Fruit fly (Drosophila melanogaster) whole organism, embryonic: Measurements from ENCODE around the gene Rtc1.

Experiments
- Asciz ChIP-seq: fragments of 200-800 bp; sonication (Bioruptor generic); optimal IDR thresholded peaks from 2 replicates; lab custom pipeline; 2017; ENCODE audit warnings: missing biosample characterization, mild to moderate bottlenecking, missing genetic modification characterization, missing genetic modification reagents
- Atf-2 ChIP-seq: fragments of 200-800 bp; sonication (Bioruptor generic); optimal IDR thresholded peaks from 2 replicates; lab custom pipeline; 2016; ENCODE audit warnings: missing biosample characterization, missing genetic modification characterization
- B-H1 ChIP-seq: fragments of 200-800 bp; sonication (Bioruptor generic); IDR thresholded peaks from 3 replicates; pipeline ENCODE4 v1.3.6; 2022; ENCODE audit warnings: missing biosample characterization, missing genetic modification characterization
- Bgb ChIP-seq: fragments of 200-800 bp; sonication (Bioruptor generic); IDR thresholded peaks from 2 replicates; pipeline ENCODE4 v1.3.6; 2022; ENCODE audit warnings: missing biosample characterization, missing genetic modification characterization; ENCODE audit not compliant: partially characterized antibody
- CG11456 ChIP-seq: fragments of 200-800 bp; sonication (Bioruptor generic); IDR thresholded peaks from 3 replicates; pipeline ENCODE4 v1.3.6; 2022; ENCODE audit warnings: missing biosample characterization, missing genetic modification characterization
- CG1647 ChIP-seq: fragments of 200-800 bp; sonication (Bioruptor generic); optimal IDR thresholded peaks from 3 replicates; lab custom pipeline; 2016; ENCODE audit warnings: missing biosample characterization, missing genetic modification characterization
- CG17186 ChIP-seq: fragments of 200-800 bp; sonication (Bioruptor generic); optimal IDR thresholded peaks from 3 replicates; lab custom pipeline; 2017; ENCODE audit warnings: missing biosample characterization, missing genetic modification reagents, missing genetic modification characterization
- CG33557 ChIP-seq: fragments of 200-800 bp; sonication (Bioruptor generic); optimal IDR thresholded peaks from 2 replicates; lab custom pipeline; 2019; ENCODE audit warnings: missing biosample characterization, mild to moderate bottlenecking, missing genetic modification characterization, moderate library complexity
- CG3726 ChIP-seq: fragments of 200-800 bp; sonication (Bioruptor generic); IDR thresholded peaks from 3 replicates; pipeline ENCODE4, ENCODE4 v1.3.6; 2022; ENCODE audit warnings: missing biosample characterization, missing genetic modification characterization
- CG4282 ChIP-seq: fragments of 200-800 bp; sonication (Bioruptor generic); optimal IDR thresholded peaks from 2 replicates; lab custom pipeline; 2016; ENCODE audit warnings: missing biosample characterization, missing genetic modification characterization
- CG5953 ChIP-seq: fragments of 200-800 bp; sonication (Bioruptor generic); IDR thresholded peaks from 2 replicates; pipeline ENCODE4 v1.3.6; 2022; ENCODE audit warnings: missing biosample characterization, missing genetic modification characterization
- CG6254 ChIP-seq: fragments of 200-800 bp; sonication (Bioruptor generic); optimal IDR thresholded peaks from 3 replicates; lab custom pipeline; 2017; ENCODE audit warnings: mild to moderate bottlenecking, missing biosample characterization, missing genetic modification reagents, missing genetic modification characterization
- CG8290 ChIP-seq, 3 experiments: fragments of 200-800 bp; sonication (Bioruptor generic); optimal IDR thresholded peaks; 2 replicates each; lab custom pipeline; 2016 to 2019; ENCODE audit warnings: missing biosample characterization in 3 of 3, missing genetic modification characterization in 3 of 3, mild to moderate bottlenecking in 2 of 3, moderate library complexity in 1 of 3
- Dbx ChIP-seq: fragments of 200-800 bp; sonication (Bioruptor generic); IDR thresholded peaks from 3 replicates; pipeline ENCODE4 v1.3.6; 2022; ENCODE audit warnings: missing biosample characterization, missing genetic modification characterization
- Drgx ChIP-seq: fragments of 200-800 bp; sonication (Bioruptor generic); IDR thresholded peaks from 2 replicates; pipeline ENCODE4 v1.3.6; 2022; ENCODE audit warnings: missing biosample characterization, missing genetic modification characterization
- E2f1 ChIP-seq: fragments of 200-800 bp; sonication (Bioruptor generic); IDR thresholded peaks from 2 replicates; pipeline ENCODE4 v1.3.6; 2022; ENCODE audit warnings: missing biosample characterization, missing genetic modification characterization
- Elba2 ChIP-seq: fragments of 200-800 bp; sonication (Bioruptor generic); optimal IDR thresholded peaks from 3 replicates; lab custom pipeline; 2016; ENCODE audit warnings: missing biosample characterization, missing genetic modification characterization
- Hr51 ChIP-seq, 2 experiments: fragments of 200-800 bp; sonication (Bioruptor generic); optimal IDR thresholded peaks; 2 replicates in 1 of 2; 3 replicates in 1 of 2; lab custom pipeline; 2016 to 2018; ENCODE audit warnings: missing biosample characterization in 2 of 2, missing genetic modification characterization in 2 of 2, mild to moderate bottlenecking in 1 of 2, moderate library complexity in 1 of 2
- Lhr ChIP-seq: fragments of 200-800 bp; sonication (Bioruptor generic); optimal IDR thresholded peaks from 3 replicates; lab custom pipeline; 2017; ENCODE audit warnings: mild to moderate bottlenecking, missing biosample characterization, missing genetic modification reagents, missing genetic modification characterization
- Max ChIP-seq: fragments of 200-800 bp; sonication (Bioruptor generic); optimal IDR thresholded peaks from 2 replicates; lab custom pipeline; 2016; ENCODE audit warnings: missing biosample characterization, mild to moderate bottlenecking, missing genetic modification characterization
- NK7.1 ChIP-seq: fragments of 200-800 bp; sonication (Bioruptor generic); optimal IDR thresholded peaks from 3 replicates; lab custom pipeline; 2016; ENCODE audit warnings: missing biosample characterization, missing genetic modification characterization
- Oaz ChIP-seq: fragments of 200-800 bp; sonication (Bioruptor generic); IDR thresholded peaks from 2 replicates; pipeline ENCODE4 v1.3.6; 2022; ENCODE audit warnings: missing biosample characterization, missing genetic modification characterization
- Sry-β ChIP-seq: fragments of 200-800 bp; sonication (Bioruptor generic); optimal IDR thresholded peaks from 2 replicates; lab custom pipeline; 2018; ENCODE audit warnings: missing biosample characterization, mild to moderate bottlenecking, missing genetic modification characterization, moderate library complexity
- Sry-δ ChIP-seq: fragments of 200-800 bp; sonication (Bioruptor generic); optimal IDR thresholded peaks from 2 replicates; lab custom pipeline; 2016; ENCODE audit warnings: missing biosample characterization, missing genetic modification characterization
- Xbp1 ChIP-seq: fragments of 200-800 bp; sonication (Bioruptor generic); optimal IDR thresholded peaks from 3 replicates; lab custom pipeline; 2016; ENCODE audit warnings: missing biosample characterization, mild to moderate bottlenecking, missing genetic modification characterization
- ap ChIP-seq: fragments of 200-800 bp; sonication (Bioruptor generic); IDR thresholded peaks from 2 replicates; pipeline ENCODE4 v1.3.6; 2022; ENCODE audit warnings: missing biosample characterization, missing genetic modification characterization
- bbx ChIP-seq: fragments of 200-800 bp; sonication (Bioruptor generic); IDR thresholded peaks from 2 replicates; pipeline ENCODE4 v1.3.6; 2022; ENCODE audit warnings: missing biosample characterization, missing genetic modification characterization; ENCODE audit not compliant: partially characterized antibody
- cas ChIP-seq: fragments of 200-800 bp; sonication (Bioruptor generic); IDR thresholded peaks from 2 replicates; pipeline ENCODE4 v1.3.6; 2022; ENCODE audit warnings: missing biosample characterization, missing genetic modification characterization
- chinmo ChIP-seq: fragments of 200-800 bp; sonication (Bioruptor generic); IDR thresholded peaks from 4 replicates; pipeline ENCODE4 v1.3.6; 2022; ENCODE audit warnings: missing biosample characterization, missing genetic modification characterization; ENCODE audit not compliant: partially characterized antibody
- chm ChIP-seq: fragments of 200-800 bp; sonication (Bioruptor generic); IDR thresholded peaks from 2 replicates; pipeline ENCODE4 v1.3.6; 2022; ENCODE audit warnings: missing biosample characterization, missing genetic modification characterization
- da ChIP-seq: fragments of 200-800 bp; sonication (Bioruptor generic); optimal IDR thresholded peaks from 2 replicates; lab custom pipeline; 2016; ENCODE audit warnings: missing biosample characterization, missing genetic modification characterization
- dati ChIP-seq: fragments of 200-800 bp; sonication (Bioruptor generic); IDR thresholded peaks from 2 replicates; pipeline ENCODE4 v1.3.6; 2022; ENCODE audit warnings: missing biosample characterization, missing genetic modification characterization
- dimm ChIP-seq: fragments of 200-800 bp; sonication (Bioruptor generic); IDR thresholded peaks from 2 replicates; pipeline ENCODE4 v1.3.6; 2022; ENCODE audit warnings: missing biosample characterization, missing genetic modification characterization
- dm ChIP-seq: fragments of 200-800 bp; sonication (Bioruptor generic); optimal IDR thresholded peaks from 3 replicates; lab custom pipeline; 2016; ENCODE audit warnings: missing biosample characterization, missing genetic modification characterization
- dmrt11E ChIP-seq: fragments of 200-800 bp; sonication (Bioruptor generic); optimal IDR thresholded peaks from 3 replicates; lab custom pipeline; 2018; ENCODE audit warnings: missing biosample characterization, mild to moderate bottlenecking, missing genetic modification characterization, moderate library complexity
- en ChIP-seq: fragments of 200-800 bp; sonication (Bioruptor generic); optimal IDR thresholded peaks from 2 replicates; lab custom pipeline; 2016; ENCODE audit warnings: missing biosample characterization, missing genetic modification characterization
- esg ChIP-seq: fragments of 200-800 bp; sonication (Bioruptor generic); conservative IDR thresholded peaks from 2 replicates; pipeline ENCODE4 v1.3.6; 2022; ENCODE audit warnings: missing biosample characterization, missing genetic modification characterization
- fru ChIP-seq: fragments of >200 bp; optimal IDR thresholded peaks from 2 replicates; lab custom pipeline; 2017
- gfzf ChIP-seq: fragments of 200-800 bp; sonication (Bioruptor generic); optimal IDR thresholded peaks from 2 replicates; lab custom pipeline; 2016; ENCODE audit warnings: missing biosample characterization, mild to moderate bottlenecking, missing genetic modification characterization, moderate library complexity
- grn ChIP-seq: fragments of 200-800 bp; sonication (Bioruptor generic); optimal IDR thresholded peaks from 3 replicates; lab custom pipeline; 2017; ENCODE audit warnings: missing biosample characterization, missing genetic modification characterization
- ken ChIP-seq: fragments of 200-800 bp; sonication (Bioruptor generic); IDR thresholded peaks from 3 replicates; pipeline ENCODE4 v1.3.6; 2022; ENCODE audit warnings: missing biosample characterization, missing genetic modification characterization
- klu ChIP-seq: fragments of 200-800 bp; sonication (Bioruptor generic); IDR thresholded peaks from 2 replicates; pipeline ENCODE4 v1.3.6; 2022; ENCODE audit warnings: missing biosample characterization, missing genetic modification characterization
- peb ChIP-seq: fragments of 200-800 bp; sonication (Bioruptor generic); IDR thresholded peaks from 2 replicates; pipeline ENCODE4 v1.3.6; 2022; ENCODE audit warnings: missing biosample characterization, missing genetic modification characterization
- pita ChIP-seq: fragments of 200-800 bp; sonication (Bioruptor generic); optimal IDR thresholded peaks from 2 replicates; lab custom pipeline; 2017; ENCODE audit warnings: missing biosample characterization, mild to moderate bottlenecking, missing genetic modification characterization
- pros ChIP-seq: fragments of 200-800 bp; sonication (Bioruptor generic); optimal IDR thresholded peaks from 3 replicates; lab custom pipeline; 2019; ENCODE audit warnings: missing biosample characterization, mild to moderate bottlenecking, missing genetic modification characterization, moderate library complexity
- ro ChIP-seq: fragments of 200-800 bp; sonication (Bioruptor generic); IDR thresholded peaks from 2 replicates; pipeline ENCODE4 v1.3.6; 2022; ENCODE audit warnings: missing biosample characterization, missing genetic modification characterization
- sc ChIP-seq, 3 experiments: fragments of >200 bp in 2 of 3; fragments of 200-800 bp in 1 of 3; sonication (Bioruptor generic) in 1 of 3; optimal IDR thresholded peaks; 2 replicates in 2 of 3; 3 replicates in 1 of 3; lab custom pipeline; 2017; ENCODE audit warnings: mild to moderate bottlenecking in 1 of 3, missing biosample characterization in 1 of 3, missing genetic modification characterization in 1 of 3, missing genetic modification reagents in 1 of 3
- sqz ChIP-seq: fragments of 200-800 bp; sonication (Bioruptor generic); optimal IDR thresholded peaks from 3 replicates; lab custom pipeline; 2018; ENCODE audit warnings: missing biosample characterization, mild to moderate bottlenecking, missing genetic modification characterization
- tll ChIP-seq, 2 experiments: fragments of 200-800 bp in 1 of 2; fragments of >200 bp in 1 of 2; sonication (Bioruptor generic) in 1 of 2; optimal IDR thresholded peaks; 2 replicates each; lab custom pipeline; 2017 to 2019; ENCODE audit warnings: missing biosample characterization in 2 of 2, missing genetic modification characterization in 2 of 2, mild to moderate bottlenecking in 1 of 2, moderate library complexity in 1 of 2
- tx ChIP-seq: fragments of 200-800 bp; sonication (Bioruptor generic); optimal IDR thresholded peaks from 2 replicates; lab custom pipeline; 2016; ENCODE audit warnings: missing biosample characterization, missing genetic modification characterization

The Rtc1 gene

DNA sequence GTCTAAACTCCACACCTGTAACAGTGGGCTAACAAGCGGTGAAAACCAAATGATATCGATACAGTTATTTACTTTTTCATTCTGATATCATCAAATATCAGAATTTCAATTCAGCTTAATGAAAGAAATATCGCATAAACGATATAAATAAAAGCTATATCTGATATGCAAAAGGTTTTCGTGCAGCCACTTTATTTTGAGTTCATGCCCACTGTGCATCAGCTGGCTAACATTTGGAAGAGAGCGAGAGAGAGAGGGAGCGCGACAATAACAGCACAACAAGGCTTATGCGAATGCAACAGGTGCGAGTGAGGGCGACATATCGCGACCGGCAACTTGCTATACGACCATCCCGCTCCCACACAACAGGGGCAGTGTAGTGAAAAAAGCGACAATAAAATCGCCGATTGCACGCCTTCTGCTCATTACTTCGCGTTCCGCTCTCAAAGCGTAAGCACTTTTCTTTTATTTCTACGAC is 17.5 kb upstream of the Rtc1 start, which contains the start of gene CG11151 (continued):
- peak; percentile 97 for TF ChIP-seq dmrt11E (tag; lab: Kevin White, UChicago)
- peak; percentile 86 for TF ChIP-seq dati (GFP tag; lab: Robert Waterston, UW)
- TF ChIP-seq NK7.1 (GFP tag; lab: Kevin White, UChicago): peak; percentile 93
- 0 out of 4 replicates have a peak, but pooled peaks have one; percentile 79 for TF ChIP-seq chinmo
- peak; percentile 92 for TF ChIP-seq CG6254 (GFP tag; lab: Kevin White, UChicago)
- TF ChIP-seq Atf-2: peak; percentile 96
- peak; percentile 93 for TF ChIP-seq esg (GFP tag; lab: Robert Waterston, UW)
- TF ChIP-seq Sry-β (GFP tag; lab: Kevin White, UChicago): peak; percentile 70
- peak; percentile 96 for TF ChIP-seq Drgx
- TF ChIP-seq pros: peak; percentile 65
- TF ChIP-seq grn (GFP tag; lab: Kevin White, UChicago): peak; percentile 64
- peak; percentile 93 for TF ChIP-seq dm
- peak; percentile 93 for TF ChIP-seq Dbx (GFP tag; lab: Robert Waterston, UW)
- peak; percentile 87 for TF ChIP-seq Lhr (GFP tag; lab: Kevin White, UChicago)
- TF ChIP-seq tx: peak; percentile 95
- no peak for TF ChIP-seq sc (optimal IDR thresholded peaks at IDR 0.05; lab: Kevin White, UChicago)
- TF ChIP-seq sc (GFP tag; optimal IDR thresholded peaks at IDR 0.05; lab: Kevin White, UChicago): peak; percentile 93
- peak; percentile 87 for TF ChIP-seq Elba2 (GFP tag; lab: Kevin White, UChicago)
- peak; percentile 21 for TF ChIP-seq gfzf (GFP tag; lab: Kevin White, UChicago)
- peak; percentile 95 for TF ChIP-seq en (GFP tag; lab: Kevin White, UChicago)
- peak; percentile 84; the same call in 1 of the 2 replicates for TF ChIP-seq cas
- peak; percentile 95 for TF ChIP-seq CG33557 (GFP tag; lab: Kevin White, UChicago)
- peak; percentile 70 for TF ChIP-seq Sry-δ (GFP tag; lab: Kevin White, UChicago)
- TF ChIP-seq fru (lab: Kevin White, UChicago): no peak
- peak; percentile 76 for TF ChIP-seq ro (GFP tag; lab: Robert Waterston, UW)
- peak; percentile 96 for TF ChIP-seq Asciz
- TF ChIP-seq CG1647: peak; percentile 95
- peak; percentile 93 for TF ChIP-seq CG5953 (GFP tag; lab: Robert Waterston, UW)
- peak; percentile 93 for TF ChIP-seq sqz (GFP tag; lab: Kevin White, UChicago)
- TF ChIP-seq Bgb (GFP tag; lab: Robert Waterston, UW): peak; percentile 68
- TF ChIP-seq Max (GFP tag; lab: Kevin White, UChicago): peak; percentile 96
- TF ChIP-seq CG17186: peak; percentile 85
- peak; percentile 92 for TF ChIP-seq CG3726
- TF ChIP-seq E2f1 (GFP tag; lab: Robert Waterston, UW): peak; percentile 95
- peak; percentile 91 for TF ChIP-seq CG8290 (GFP tag; optimal IDR thresholded peaks at IDR 0.05; lab: Kevin White, UChicago)
- peak; percentile 78 to 98 for TF ChIP-seq CG8290 (tag; optimal IDR thresholded peaks at IDR 0.05; lab: Kevin White, UChicago)
- peak; percentile 86 for TF ChIP-seq klu
- TF ChIP-seq pita (GFP tag; lab: Kevin White, UChicago): no peak
- TF ChIP-seq da (GFP tag; lab: Kevin White, UChicago): peak; percentile 93
- peak; percentile 94 for TF ChIP-seq chm (GFP tag; lab: Robert Waterston, UW)
- TF ChIP-seq dimm (GFP tag; lab: Robert Waterston, UW): no peak; the same call in 1 of the 2 replicates
- TF ChIP-seq B-H1: peak; percentile 94
- peak; percentile 98 for TF ChIP-seq CG4282 (GFP tag; lab: Kevin White, UChicago)
- TF ChIP-seq Xbp1: peak; percentile 97
- peak; percentile 94 for TF ChIP-seq CG11456 (GFP tag; lab: Robert Waterston, UW)
- TF ChIP-seq peb (GFP tag; lab: Robert Waterston, UW): peak; percentile 93
- TF ChIP-seq tll (GFP tag; optimal IDR thresholded peaks at IDR 0.05; lab: Kevin White, UChicago): peak; percentile 66 to 88
- peak; percentile 91 for TF ChIP-seq Oaz (GFP tag; lab: Robert Waterston, UW)
- TF ChIP-seq ken (GFP tag; lab: Robert Waterston, UW): peak; percentile 94
- TF ChIP-seq bbx (GFP tag; lab: Robert Waterston, UW): peak; percentile 50; the same call in 1 of the 2 replicates
- TF ChIP-seq Hr51 (GFP tag; optimal IDR thresholded peaks at IDR 0.05; lab: Kevin White, UChicago): peak; percentile 97 to 98
- TF ChIP-seq ap (GFP tag; lab: Robert Waterston, UW): peak; percentile 86
